Fruit fly (Drosophila melanogaster) whole organism, prepupa: ENCODE results near the gene CG11555.

Experiments
- Blimp-1 ChIP-seq: fragments of 200-800 bp; sonication (Bioruptor generic); optimal IDR thresholded peaks from 3 replicates; lab custom pipeline; 2017; ENCODE audit warnings: missing biosample characterization, missing genetic modification characterization, mild to moderate bottlenecking, moderate library complexity, missing genetic modification reagents
- CG10631 ChIP-seq: fragments of 200-800 bp; sonication (Bioruptor generic); optimal IDR thresholded peaks from 2 replicates; lab custom pipeline; 2016; ENCODE audit warnings: missing biosample characterization, missing genetic modification characterization
- CG10669 ChIP-seq: fragments of 200-800 bp; sonication (Bioruptor generic); optimal IDR thresholded peaks from 3 replicates; lab custom pipeline; 2018; ENCODE audit warnings: missing biosample characterization, mild to moderate bottlenecking, missing genetic modification characterization, moderate library complexity
- CG11762 ChIP-seq: fragments of 200-800 bp; sonication (Bioruptor generic); optimal IDR thresholded peaks from 3 replicates; lab custom pipeline; 2016; ENCODE audit warnings: missing biosample characterization, missing genetic modification characterization; ENCODE audit not compliant: insufficient read depth
- CG1621 ChIP-seq: fragments of 200-800 bp; sonication (Bioruptor generic); optimal IDR thresholded peaks from 3 replicates; lab custom pipeline; 2018; ENCODE audit warnings: missing biosample characterization, mild to moderate bottlenecking, missing genetic modification characterization
- CG3032 ChIP-seq: fragments of 200-800 bp; optimal IDR thresholded peaks from 2 replicates; lab custom pipeline; 2019; ENCODE audit warnings: missing biosample characterization, mild to moderate bottlenecking, missing genetic modification characterization, moderate library complexity
- CG31627 ChIP-seq: fragments of 200-800 bp; sonication (Bioruptor generic); optimal IDR thresholded peaks from 3 replicates; lab custom pipeline; 2016; ENCODE audit warnings: missing biosample characterization, missing genetic modification characterization
- CG32006 ChIP-seq: fragments of 200-800 bp; sonication (Bioruptor generic); optimal IDR thresholded peaks from 3 replicates; lab custom pipeline; 2017; ENCODE audit warnings: missing biosample characterization, mild to moderate bottlenecking, missing genetic modification characterization
- CG34406 ChIP-seq: fragments of 200-800 bp; sonication (Bioruptor generic); optimal IDR thresholded peaks from 3 replicates; lab custom pipeline; 2016; ENCODE audit warnings: missing biosample characterization, missing genetic modification characterization
- CG4318 ChIP-seq: fragments of 200-800 bp; sonication (Bioruptor generic); optimal IDR thresholded peaks from 3 replicates; lab custom pipeline; 2017; ENCODE audit warnings: missing biosample characterization, mild to moderate bottlenecking, missing genetic modification characterization
- CG6163 ChIP-seq: fragments of 200-800 bp; sonication (Bioruptor generic); IDR thresholded peaks from 3 replicates; pipeline ENCODE4 v1.3.6; 2022; ENCODE audit warnings: missing biosample characterization, missing genetic modification characterization
- CG6276 ChIP-seq: fragments of 200-800 bp; sonication (Bioruptor generic); optimal IDR thresholded peaks from 2 replicates; lab custom pipeline; 2017; ENCODE audit warnings: missing biosample characterization, mild to moderate bottlenecking, missing genetic modification characterization
- CG6792 ChIP-seq: fragments of 200-800 bp; sonication (Bioruptor generic); optimal IDR thresholded peaks from 3 replicates; lab custom pipeline; 2016; ENCODE audit warnings: missing biosample characterization, missing genetic modification characterization
- CG6854 ChIP-seq: fragments of 200-800 bp; sonication (Bioruptor generic); optimal IDR thresholded peaks from 2 replicates; lab custom pipeline; 2017; ENCODE audit warnings: missing biosample characterization, mild to moderate bottlenecking, missing genetic modification characterization
- CG8632 ChIP-seq: fragments of 200-800 bp; sonication (Bioruptor generic); optimal IDR thresholded peaks from 3 replicates; lab custom pipeline; 2016; ENCODE audit warnings: missing biosample characterization, missing genetic modification characterization
- CG9139 ChIP-seq: fragments of 200-800 bp; sonication (Bioruptor generic); optimal IDR thresholded peaks from 3 replicates; lab custom pipeline; 2017; ENCODE audit warnings: missing biosample characterization, mild to moderate bottlenecking, missing genetic modification characterization
- Eip75B ChIP-seq: fragments of 200-800 bp; sonication (Bioruptor generic); optimal IDR thresholded peaks from 3 replicates; lab custom pipeline; 2016; ENCODE audit warnings: missing biosample characterization, missing genetic modification characterization
- Eip78C ChIP-seq: fragments of 200-800 bp; sonication (Bioruptor generic); peaks from one replicate; lab custom pipeline; 2016; ENCODE audit warnings: missing biosample characterization, missing genetic modification characterization
- Eip93F ChIP-seq: fragments of 200-800 bp; sonication (Bioruptor generic); optimal IDR thresholded peaks from 2 replicates; lab custom pipeline; 2016; ENCODE audit warnings: missing biosample characterization, mild to moderate bottlenecking, missing genetic modification characterization
- Ets21C ChIP-seq: fragments of 200-800 bp; sonication (Bioruptor generic); optimal IDR thresholded peaks from 3 replicates; lab custom pipeline; 2016; ENCODE audit warnings: missing biosample characterization, missing genetic modification characterization
- Ets96B ChIP-seq: fragments of 200-800 bp; optimal IDR thresholded peaks from 2 replicates; lab custom pipeline; 2019; ENCODE audit warnings: missing biosample characterization, mild to moderate bottlenecking, missing genetic modification characterization, moderate library complexity
- Hr38 ChIP-seq: sonication (Bioruptor generic); optimal IDR thresholded peaks from 2 replicates; lab custom pipeline; 2016; ENCODE audit warnings: missing biosample characterization, missing genetic modification characterization
- Hr4 ChIP-seq: fragments of 200-800 bp; sonication (Bioruptor generic); optimal IDR thresholded peaks from 3 replicates; lab custom pipeline; 2016; ENCODE audit warnings: missing biosample characterization, missing genetic modification characterization
- Met ChIP-seq: fragments of 200-800 bp; sonication (Bioruptor generic); optimal IDR thresholded peaks from 3 replicates; lab custom pipeline; 2016; ENCODE audit warnings: missing biosample characterization, missing genetic modification characterization
- Sox102F ChIP-seq: fragments of 200-800 bp; sonication (Bioruptor generic); optimal IDR thresholded peaks from 2 replicates; lab custom pipeline; 2016; ENCODE audit warnings: missing biosample characterization, mild to moderate bottlenecking, missing genetic modification characterization
- Sox14 ChIP-seq: fragments of 200-800 bp; sonication (Bioruptor generic); optimal IDR thresholded peaks from 3 replicates; lab custom pipeline; 2016; ENCODE audit warnings: missing biosample characterization, missing genetic modification characterization
- Sox15 ChIP-seq: fragments of 200-800 bp; sonication (Bioruptor generic); optimal IDR thresholded peaks from 3 replicates; lab custom pipeline; 2016; ENCODE audit warnings: missing biosample characterization, missing genetic modification characterization
- cyc ChIP-seq: fragments of 200-800 bp; sonication (Bioruptor generic); optimal IDR thresholded peaks from 3 replicates; lab custom pipeline; 2016; ENCODE audit warnings: missing biosample characterization, missing genetic modification characterization
- dsx ChIP-seq: fragments of 200-800 bp; optimal IDR thresholded peaks from 3 replicates; lab custom pipeline; 2019; ENCODE audit warnings: missing biosample characterization, mild to moderate bottlenecking, missing genetic modification characterization, moderate library complexity; ENCODE audit not compliant: poor library complexity, severe bottlenecking
- eg ChIP-seq: fragments of 200-800 bp; sonication (Bioruptor generic); IDR thresholded peaks from 3 replicates; pipeline ENCODE4 v1.3.6; 2022; ENCODE audit warnings: missing biosample characterization, missing genetic modification characterization
- esn ChIP-seq: fragments of 200-800 bp; sonication (Bioruptor generic); optimal IDR thresholded peaks from 2 replicates; lab custom pipeline; 2016; ENCODE audit warnings: missing biosample characterization, mild to moderate bottlenecking, missing genetic modification characterization, moderate library complexity
- fkh ChIP-seq: fragments of 200-800 bp; sonication (Bioruptor generic); optimal IDR thresholded peaks from 3 replicates; lab custom pipeline; 2017; ENCODE audit warnings: missing biosample characterization, mild to moderate bottlenecking, missing genetic modification characterization, moderate library complexity
- lz ChIP-seq: fragments of 200-800 bp; sonication (Bioruptor generic); optimal IDR thresholded peaks from 3 replicates; lab custom pipeline; 2016; ENCODE audit warnings: missing biosample characterization, missing genetic modification characterization
- net ChIP-seq: fragments of 200-800 bp; sonication (Bioruptor generic); optimal IDR thresholded peaks from 3 replicates; lab custom pipeline; 2016; ENCODE audit warnings: missing biosample characterization, missing genetic modification characterization
- pdm3 ChIP-seq: fragments of 200-800 bp; sonication (Bioruptor generic); optimal IDR thresholded peaks from 3 replicates; lab custom pipeline; 2016; ENCODE audit warnings: missing biosample characterization, missing genetic modification characterization
- salr ChIP-seq, 2 experiments: fragments of 200-800 bp; sonication (Bioruptor generic); optimal IDR thresholded peaks; 3 replicates each; lab custom pipeline; 2016 to 2018; ENCODE audit warnings: missing biosample characterization in 2 of 2, missing genetic modification characterization in 2 of 2, mild to moderate bottlenecking in 1 of 2
- spab ChIP-seq: fragments of 200-800 bp; sonication (Bioruptor generic); optimal IDR thresholded peaks from 2 replicates; lab custom pipeline; 2017; ENCODE audit warnings: missing biosample characterization, mild to moderate bottlenecking, missing genetic modification characterization, missing genetic modification reagents
- ss ChIP-seq, 2 experiments: fragments of 200-800 bp; sonication (Bioruptor generic); optimal IDR thresholded peaks; 2 replicates in 1 of 2; 3 replicates in 1 of 2; lab custom pipeline; 2017 to 2018; ENCODE audit warnings: mild to moderate bottlenecking in 2 of 2, missing biosample characterization in 2 of 2, missing genetic modification characterization in 2 of 2, moderate library complexity in 1 of 2
- svp ChIP-seq: fragments of 200-800 bp; sonication (Bioruptor generic); peaks from one replicate; lab custom pipeline; 2016; ENCODE audit warnings: missing biosample characterization, missing genetic modification characterization
- topi ChIP-seq: fragments of 200-800 bp; sonication (Bioruptor generic); optimal IDR thresholded peaks from 3 replicates; lab custom pipeline; 2016; ENCODE audit warnings: missing biosample characterization, missing genetic modification characterization
- vri ChIP-seq: fragments of 200-800 bp; sonication (Bioruptor generic); optimal IDR thresholded peaks from 3 replicates; lab custom pipeline; 2016; ENCODE audit warnings: missing biosample characterization, mild to moderate bottlenecking, missing genetic modification characterization

Gene CG11555

dm6 chr2L:278134-278533 lies 4.5 kb downstream of the CG11555 start, which contains the start of gene CG17078:
Gene CG17078, minus strand, starts transcription at chr2L:278234.
- TF ChIP-seq cyc (GFP tag; lab: Kevin White, UChicago) = no peak
- TF ChIP-seq svp (GFP tag; lab: Kevin White, UChicago) = no peak
- no peak for TF ChIP-seq vri (GFP tag; lab: Kevin White, UChicago)
- TF ChIP-seq Met (GFP tag; lab: Kevin White, UChicago) = no peak

- TF ChIP-seq Sox14 (GFP tag; lab: Kevin White, UChicago) (peak; percentile 43), CG10669 (GFP tag; lab: Kevin White, UChicago) (no peak), Sox15 (no peak), CG8632 (GFP tag; lab: Kevin White, UChicago) (no peak), CG6792 (GFP tag; lab: Kevin White, UChicago) (no peak), CG6276 (GFP tag; lab: Kevin White, UChicago) (no peak), lz (peak; percentile 48), Met (GFP tag; lab: Kevin White, UChicago) (no peak), topi (peak; percentile 37), CG4318 (GFP tag; lab: Kevin White, UChicago) (no peak), vri (GFP tag; lab: Kevin White, UChicago) (no peak), CG9139 (peak; percentile 43), Blimp-1 (GFP tag; lab: Kevin White, UChicago) (peak; percentile 71), Sox102F (GFP tag; lab: Kevin White, UChicago) (no peak), ss (GFP tag; optimal IDR thresholded peaks at IDR 0.05; lab: Kevin White, UChicago) (peak in 1 of 2 experiments; percentile 31), Ets96B (tag; lab: Kevin White, UChicago) (peak; percentile 3), CG32006 (GFP tag; lab: Kevin White, UChicago) (no peak), pdm3 (GFP tag; lab: Kevin White, UChicago) (no peak), Hr4 (GFP tag; lab: Kevin White, UChicago) (no peak), fkh (GFP tag; lab: Kevin White, UChicago) (peak; percentile 80), Eip75B (GFP tag; lab: Kevin White, UChicago) (no peak), net (GFP tag; lab: Kevin White, UChicago) (no peak), eg (GFP tag; lab: Robert Waterston, UW) (0 out of 3 replicates have a peak, but pooled peaks have one; percentile 35), CG6854 (GFP tag; lab: Kevin White, UChicago) (peak; percentile 61), CG6163 (peak; percentile 45; the same call in 2 of the 3 replicates), CG11762 (GFP tag; lab: Kevin White, UChicago) (peak; percentile 4), dsx (GFP tag; lab: Kevin White, UChicago) (peak; percentile 93), CG34406 (GFP tag; lab: Kevin White, UChicago) (no peak), Hr38 (GFP tag; lab: Kevin White, UChicago) (no peak), spab (GFP tag; lab: Kevin White, UChicago) (no peak), Eip78C (GFP tag; lab: Kevin White, UChicago) (peak; percentile 69), Ets21C (GFP tag; lab: Kevin White, UChicago) (no peak), salr (GFP tag; optimal IDR thresholded peaks at IDR 0.05; lab: Kevin White, UChicago) (peak in 1 of 2 experiments; percentile 7), CG10631 (no peak), cyc (GFP tag; lab: Kevin White, UChicago) (peak; percentile 31), Eip93F (GFP tag; lab: Kevin White, UChicago) (no peak), CG31627 (GFP tag; lab: Kevin White, UChicago) (peak; percentile 28), svp (GFP tag; lab: Kevin White, UChicago) (peak; percentile 85), esn (GFP tag; lab: Kevin White, UChicago) (peak; percentile 61), CG1621 (tag; lab: Kevin White, UChicago) (peak; percentile 35), CG3032 (peak; percentile 41)
Measured at dm6 chr2L:283071-283482, 9.4 kb downstream of the CG11555 start, which contains the start of gene CG11601. Gene CG11601, minus strand, starts transcription at chr2L:283269.
